Worm (Caenorhabditis elegans): ENCODE results near the gene ZK1320.2.

DNA sequence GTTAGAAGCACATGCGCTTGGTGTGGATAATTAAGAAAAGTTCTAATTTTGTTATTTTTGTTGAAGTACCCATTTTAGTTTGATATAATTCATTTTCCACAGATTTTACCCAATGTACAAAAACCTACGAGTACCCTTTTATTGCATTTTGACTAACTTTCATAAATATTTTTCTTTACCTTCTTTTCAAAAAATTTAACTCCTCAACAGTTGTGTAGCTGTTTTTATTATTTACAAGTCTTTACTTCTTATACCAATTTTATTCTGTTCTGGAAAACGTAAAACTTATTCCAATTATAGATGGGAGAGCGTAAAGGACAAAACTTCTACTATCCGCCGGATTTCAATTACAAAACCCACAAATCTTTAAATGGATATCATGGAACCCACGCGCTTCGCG is 9.6 kb downstream of the ZK1320.2 start, which contains the start of gene ZK1307.9:
- TF ChIP-seq pat-9 (tag; optimal IDR thresholded peaks at IDR 0.05) = no peak
- no peak for TF ChIP-seq ama-1 (optimal IDR thresholded peaks at IDR 0.05)
- no peak for TF ChIP-seq dve-1 (tag; optimal IDR thresholded peaks at IDR 0.05)
- no peak for TF ChIP-seq dmd-4 (tag; optimal IDR thresholded peaks at IDR 0.05; ENCODE audit: borderline replicate concordance)
- no peak for TF ChIP-seq ceh-45 (GFP tag; IDR thresholded peaks at IDR 0.05)
- TF ChIP-seq ttx-3 (tag; optimal IDR thresholded peaks at IDR 0.05) = no peak
- no peak for TF ChIP-seq ceh-48 (tag; optimal IDR thresholded peaks at IDR 0.05)
- no peak for TF ChIP-seq pax-1 (tag; optimal IDR thresholded peaks at IDR 0.05)
- no peak for TF ChIP-seq ets-4 (tag; optimal IDR thresholded peaks at IDR 0.05)
- TF ChIP-seq ceh-18 (tag; optimal IDR thresholded peaks at IDR 0.05) = no peak
- no peak for TF ChIP-seq hlh-15 (tag; optimal IDR thresholded peaks at IDR 0.05)
- no peak for TF ChIP-seq unc-86 (tag; optimal IDR thresholded peaks at IDR 0.05)
- TF ChIP-seq madf-2 (tag; optimal IDR thresholded peaks at IDR 0.05) = no peak
- TF ChIP-seq sox-4 (tag; optimal IDR thresholded peaks at IDR 0.05) = no peak
